Fruit fly (Drosophila melanogaster) S2 (cell line): ENCODE measurements around the gene Elp1.

Source experiments
- CG8478 ChIP-seq: fragments of >200 bp; optimal IDR thresholded peaks from 2 replicates; lab custom pipeline; 2018
- CTCF ChIP-seq, 2 experiments: fragments of >200 bp; optimal IDR thresholded peaks; 2 replicates each; lab custom pipeline; 2018

- no peak for TF ChIP-seq CTCF (optimal IDR thresholded peaks at IDR 0.05; lab: Kevin White, UChicago)
- TF ChIP-seq CG8478 (lab: Kevin White, UChicago), result no peak
Measured at dm6 chr3R:11669954-11670347, 19.2 kb downstream of the Elp1 start.
